Worm (Caenorhabditis elegans) whole organism, late embryonic: ENCODE results near the gene K04G7.1.
A peak's percentile ranks its signal among the peaks of the same experiment; 100 is the strongest.

Experiments
- K02D7.2 ChIP-seq: sonication (generic microtip); optimal IDR thresholded peaks from 2 replicates; lab custom pipeline; 2017; ENCODE audit warnings: mild to moderate bottlenecking, missing genetic modification characterization, missing compliant biosample characterization
- K09A11.1 ChIP-seq: sonication (generic microtip); optimal IDR thresholded peaks from 2 replicates; lab custom pipeline; 2017; ENCODE audit warnings: antibody characterized with exemption, mild to moderate bottlenecking, missing genetic modification characterization, missing compliant biosample characterization; ENCODE audit not compliant: insufficient read depth
- T23F11.4 ChIP-seq: fragments of 200-800 bp; sonication (Bioruptor generic); optimal IDR thresholded peaks from 2 replicates; lab custom pipeline; 2018; ENCODE audit warnings: mild to moderate bottlenecking, missing genetic modification characterization, missing compliant biosample characterization
- ama-1 ChIP-seq: fragments of 150-350 bp; optimal IDR thresholded peaks from 2 replicates; lab custom pipeline; 2014
- ceh-14 ChIP-seq: sonication (generic microtip); optimal IDR thresholded peaks from 2 replicates; lab custom pipeline; 2016; ENCODE audit warnings: missing genotype, missing genetic modification characterization, missing compliant biosample characterization
- ceh-18 ChIP-seq: sonication (generic microtip); optimal IDR thresholded peaks from 2 replicates; lab custom pipeline; 2016; ENCODE audit warnings: missing genetic modification characterization, missing compliant biosample characterization
- ceh-19 ChIP-seq: fragments of 200-800 bp; sonication (Bioruptor generic); optimal IDR thresholded peaks from 2 replicates; lab custom pipeline; 2018; ENCODE audit warnings: mild to moderate bottlenecking, missing genetic modification characterization, missing compliant biosample characterization
- ceh-24 ChIP-seq: sonication (generic microtip); optimal IDR thresholded peaks from 2 replicates; lab custom pipeline; 2016; ENCODE audit warnings: mild to moderate bottlenecking, missing genetic modification characterization, missing compliant biosample characterization
- ceh-30 ChIP-seq: fragments of 150-350 bp; optimal IDR thresholded peaks from 2 replicates; lab custom pipeline; 2014; ENCODE audit warnings: missing biosample characterization, missing genetic modification characterization
- ceh-31 ChIP-seq: sonication (generic microtip); optimal IDR thresholded peaks from 2 replicates; lab custom pipeline; 2016; ENCODE audit warnings: missing genetic modification characterization, missing compliant biosample characterization
- ceh-6 ChIP-seq: fragments of 200-800 bp; sonication (Bioruptor generic); optimal IDR thresholded peaks from 2 replicates; lab custom pipeline; 2018; ENCODE audit warnings: mild to moderate bottlenecking, missing genetic modification characterization, missing compliant biosample characterization
- ceh-9 ChIP-seq: sonication (generic microtip); optimal IDR thresholded peaks from 2 replicates; lab custom pipeline; 2016; ENCODE audit warnings: mild to moderate bottlenecking, missing genetic modification characterization, inconsistent platforms, missing compliant biosample characterization
- dve-1 ChIP-seq: sonication (generic microtip); optimal IDR thresholded peaks from 2 replicates; lab custom pipeline; 2017; ENCODE audit warnings: antibody characterized with exemption, mild to moderate bottlenecking, missing genetic modification characterization, missing compliant biosample characterization
- elt-4 ChIP-seq: sonication (generic microtip); optimal IDR thresholded peaks from 2 replicates; lab custom pipeline; 2016; ENCODE audit warnings: missing genetic modification characterization, missing compliant biosample characterization
- ets-4 ChIP-seq: sonication (generic microtip); optimal IDR thresholded peaks from 2 replicates; lab custom pipeline; 2016; ENCODE audit warnings: missing genetic modification characterization, missing compliant biosample characterization
- eyg-1 ChIP-seq: sonication (generic microtip); optimal IDR thresholded peaks from 2 replicates; lab custom pipeline; 2016; ENCODE audit warnings: missing genotype, missing genetic modification characterization, missing compliant biosample characterization
- fkh-6 ChIP-seq: sonication (generic microtip); optimal IDR thresholded peaks from 2 replicates; lab custom pipeline; 2016; ENCODE audit warnings: missing genetic modification characterization, missing compliant biosample characterization
- hlh-13 ChIP-seq: fragments of 200-800 bp; sonication (Bioruptor generic); optimal IDR thresholded peaks from 2 replicates; lab custom pipeline; 2018; ENCODE audit warnings: mild to moderate bottlenecking, missing genetic modification characterization, missing compliant biosample characterization
- hlh-15 ChIP-seq: sonication (generic microtip); optimal IDR thresholded peaks from 2 replicates; lab custom pipeline; 2016; ENCODE audit warnings: missing genetic modification characterization, missing compliant biosample characterization
- hlh-8 ChIP-seq: sonication (generic microtip); optimal IDR thresholded peaks from 2 replicates; lab custom pipeline; 2016; ENCODE audit warnings: missing genotype, missing genetic modification characterization, missing compliant biosample characterization
- lin-11 ChIP-seq: fragments of 200-800 bp; sonication (Bioruptor generic); optimal IDR thresholded peaks from 2 replicates; lab custom pipeline; 2018; ENCODE audit warnings: mild to moderate bottlenecking, missing genetic modification characterization, missing compliant biosample characterization
- madf-2 ChIP-seq: sonication (generic microtip); optimal IDR thresholded peaks from 2 replicates; lab custom pipeline; 2017; ENCODE audit warnings: missing genetic modification characterization, missing compliant biosample characterization
- mec-3 ChIP-seq: sonication (generic microtip); optimal IDR thresholded peaks from 2 replicates; lab custom pipeline; 2016; ENCODE audit warnings: borderline replicate concordance, missing genetic modification characterization, missing compliant biosample characterization
- nfya-1 ChIP-seq: sonication (generic microtip); optimal IDR thresholded peaks from 2 replicates; lab custom pipeline; 2017; ENCODE audit warnings: missing genetic modification characterization, mild to moderate bottlenecking, missing compliant biosample characterization, antibody characterized with exemption, moderate library complexity
- nhr-11 ChIP-seq: fragments of 150-350 bp; optimal IDR thresholded peaks from 2 replicates; lab custom pipeline; 2014; ENCODE audit warnings: missing biosample characterization, missing genetic modification characterization
- odd-2 ChIP-seq: sonication (generic microtip); optimal IDR thresholded peaks from 2 replicates; lab custom pipeline; 2017; ENCODE audit warnings: antibody characterized with exemption, mild to moderate bottlenecking, missing genetic modification characterization, missing compliant biosample characterization
- pax-1 ChIP-seq: fragments of 150-350 bp; optimal IDR thresholded peaks from 2 replicates; lab custom pipeline; 2014; ENCODE audit warnings: missing biosample characterization, missing genetic modification characterization
- ref-2 ChIP-seq: sonication (generic microtip); optimal IDR thresholded peaks from 2 replicates; lab custom pipeline; 2016; ENCODE audit warnings: missing genetic modification characterization, missing compliant biosample characterization
- rnt-1 ChIP-seq: sonication (generic microtip); optimal IDR thresholded peaks from 2 replicates; lab custom pipeline; 2016; ENCODE audit warnings: missing genetic modification characterization, missing compliant biosample characterization
- sdc-2 ChIP-seq: sonication (generic microtip); optimal IDR thresholded peaks from 2 replicates; lab custom pipeline; 2016; ENCODE audit warnings: missing genotype, missing genetic modification characterization, missing compliant biosample characterization
- sox-4 ChIP-seq: sonication (generic microtip); optimal IDR thresholded peaks from 2 replicates; lab custom pipeline; 2017; ENCODE audit warnings: mild to moderate bottlenecking, missing genetic modification characterization, inconsistent platforms, missing compliant biosample characterization
- syd-9 ChIP-seq: sonication (generic microtip); optimal IDR thresholded peaks from 2 replicates; lab custom pipeline; 2016; ENCODE audit warnings: mild to moderate bottlenecking, missing genetic modification characterization, moderate library complexity, missing compliant biosample characterization
- tbx-2 ChIP-seq: sonication (generic microtip); optimal IDR thresholded peaks from 2 replicates; lab custom pipeline; 2016; ENCODE audit warnings: missing genetic modification characterization, missing compliant biosample characterization
- tbx-7 ChIP-seq: sonication (generic microtip); optimal IDR thresholded peaks from 2 replicates; lab custom pipeline; 2016; ENCODE audit warnings: missing genotype, missing genetic modification characterization, missing compliant biosample characterization
- unc-3 ChIP-seq, 2 experiments: fragments of 200-800 bp in 1 of 2; sonication (Bioruptor generic) in 1 of 2; sonication (generic microtip) in 1 of 2; conservative IDR thresholded peaks in 1 of 2; optimal IDR thresholded peaks in 1 of 2; 2 replicates each; pipeline versions ENCODE4 v1.3.6 to Lab custom; 2016 to 2022; ENCODE audit warnings: missing compliant biosample characterization in 2 of 2, missing genetic modification characterization in 2 of 2, missing genetic modification reagents in 1 of 2
- unc-42 ChIP-seq: sonication (generic microtip); optimal IDR thresholded peaks from 2 replicates; lab custom pipeline; 2016; ENCODE audit warnings: missing genotype, missing genetic modification characterization, missing compliant biosample characterization
- unc-55 ChIP-seq: sonication (generic microtip); optimal IDR thresholded peaks from 2 replicates; lab custom pipeline; 2017; ENCODE audit warnings: missing biosample characterization, missing genetic modification reagents, missing genetic modification characterization
- unc-86 ChIP-seq: sonication (generic microtip); optimal IDR thresholded peaks from 2 replicates; lab custom pipeline; 2016; ENCODE audit warnings: missing genetic modification characterization, missing compliant biosample characterization
- zip-5 ChIP-seq: sonication (generic microtip); optimal IDR thresholded peaks from 2 replicates; lab custom pipeline; 2016; ENCODE audit warnings: missing genetic modification characterization, missing compliant biosample characterization
- ztf-16 ChIP-seq: sonication (generic microtip); optimal IDR thresholded peaks from 2 replicates; lab custom pipeline; 2017; ENCODE audit warnings: missing genetic modification characterization, missing compliant biosample characterization

Gene K04G7.1

ce11 chrIII:7150162-7150561, 12.3 kb upstream of the K04G7.1 start:
- TF ChIP-seq fkh-6 (tag; lab: Kevin White, UChicago) (no peak), rnt-1 (tag; lab: Kevin White, UChicago) (no peak), ztf-16 (no peak), ama-1 (no peak), unc-86 (no peak), unc-3 (GFP tag; conservative IDR thresholded peaks at IDR 0.05; lab: Robert Waterston, UW) (no peak), unc-3 (tag; optimal IDR thresholded peaks at IDR 0.05; lab: Kevin White, UChicago) (no peak), sox-4 (tag; lab: Kevin White, UChicago) (no peak), T23F11.4 (no peak), syd-9 (tag; lab: Kevin White, UChicago) (no peak)

- TF ChIP-seq unc-42 (tag; lab: Kevin White, UChicago) (no peak), ceh-6 (GFP tag; lab: Kevin White, UChicago) (no peak), ets-4 (no peak), madf-2 (no peak), eyg-1 (no peak), pax-1 (tag; lab: Kevin White, UChicago) (no peak), T23F11.4 (no peak), ceh-9 (tag; lab: Kevin White, UChicago) (no peak), ceh-30 (tag; lab: Kevin White, UChicago) (no peak), ama-1 (no peak), fkh-6 (tag; lab: Kevin White, UChicago) (no peak)
These were observed 9.9 kb upstream of the K04G7.1 start for ce11 chrIII:7152569-7152968.

- TF ChIP-seq unc-86 = no peak
- TF ChIP-seq dve-1 (tag; lab: Kevin White, UChicago) = peak; percentile 12
- peak; percentile 79 for TF ChIP-seq pax-1 (tag; lab: Kevin White, UChicago)
- TF ChIP-seq tbx-2 (tag; lab: Kevin White, UChicago) = peak; percentile 4
- peak; percentile 14 for TF ChIP-seq rnt-1 (tag; lab: Kevin White, UChicago)
- no peak for TF ChIP-seq K02D7.2 (tag; lab: Kevin White, UChicago)
- no peak for TF ChIP-seq mec-3 (tag; lab: Kevin White, UChicago)
- peak; percentile 93 for TF ChIP-seq nfya-1 (tag; lab: Kevin White, UChicago)
- peak; percentile 78 for TF ChIP-seq unc-55 (GFP tag; lab: Kevin White, UChicago)
- peak; percentile 66 for TF ChIP-seq unc-42 (tag; lab: Kevin White, UChicago)
- TF ChIP-seq ceh-18 (tag; lab: Kevin White, UChicago) = peak; percentile 9
- peak; percentile 68 for TF ChIP-seq ceh-31 (tag; lab: Kevin White, UChicago)
- no peak for TF ChIP-seq ztf-16
These were observed 8.7 kb upstream of the K04G7.1 start, which contains the start of gene ogt-1 for ce11 chrIII:7153747-7154238. Gene ogt-1 (minus strand): TSS chrIII:7153797.

- TF ChIP-seq rnt-1 (tag; lab: Kevin White, UChicago) (no peak), ceh-24 (tag; lab: Kevin White, UChicago) (no peak), pax-1 (tag; lab: Kevin White, UChicago) (no peak), T23F11.4 (no peak), unc-3 (GFP tag; conservative IDR thresholded peaks at IDR 0.05; lab: Robert Waterston, UW) (no peak), unc-3 (tag; optimal IDR thresholded peaks at IDR 0.05; lab: Kevin White, UChicago) (no peak), sdc-2 (tag; lab: Kevin White, UChicago) (no peak), hlh-13 (GFP tag; lab: Kevin White, UChicago) (no peak), hlh-8 (tag; lab: Kevin White, UChicago) (no peak)
These were observed 8.0 kb upstream of the K04G7.1 start for ce11 chrIII:7154526-7154925.

- TF ChIP-seq unc-42 (tag; lab: Kevin White, UChicago) (peak; percentile 65), K02D7.2 (tag; lab: Kevin White, UChicago) (no peak), dve-1 (tag; lab: Kevin White, UChicago) (peak; percentile 41), zip-5 (tag; lab: Kevin White, UChicago) (peak; percentile 3), ceh-14 (tag; lab: Kevin White, UChicago) (peak; percentile 53), hlh-8 (tag; lab: Kevin White, UChicago) (peak; percentile 57), K09A11.1 (tag; lab: Kevin White, UChicago) (peak; percentile 65), mec-3 (tag; lab: Kevin White, UChicago) (no peak), ceh-31 (tag; lab: Kevin White, UChicago) (peak; percentile 83), nfya-1 (tag; lab: Kevin White, UChicago) (peak; percentile 93), odd-2 (no peak), tbx-2 (tag; lab: Kevin White, UChicago) (peak; percentile 89), ama-1 (peak; percentile 18), unc-3 (GFP tag; conservative IDR thresholded peaks at IDR 0.05; lab: Robert Waterston, UW) (no peak), unc-3 (tag; optimal IDR thresholded peaks at IDR 0.05; lab: Kevin White, UChicago) (peak; percentile 45), nhr-11 (tag; lab: Kevin White, UChicago) (no peak), ztf-16 (no peak), lin-11 (tag; lab: Kevin White, UChicago) (no peak), ceh-19 (GFP tag; lab: Kevin White, UChicago) (no peak), hlh-15 (tag; lab: Kevin White, UChicago) (no peak), elt-4 (tag; lab: Kevin White, UChicago) (no peak), sdc-2 (tag; lab: Kevin White, UChicago) (peak; percentile 50), tbx-7 (tag; lab: Kevin White, UChicago) (no peak), syd-9 (tag; lab: Kevin White, UChicago) (no peak), ceh-30 (tag; lab: Kevin White, UChicago) (no peak), ref-2 (tag; lab: Kevin White, UChicago) (peak; percentile 74)
These were observed 6.9 kb upstream of the K04G7.1 start for ce11 chrIII:7155631-7156030.
